Worm (Caenorhabditis elegans) whole organism, L1 larva: Measurements from ENCODE around the gene osta-3.

Experiments used
- mdl-1 ChIP-seq, 2 experiments: fragments of 150-350 bp; optimal IDR thresholded peaks; 2 replicates each; lab custom pipeline; 2014 to 2017; ENCODE audit warnings: missing biosample characterization in 2 of 2, missing genetic modification characterization in 2 of 2, inconsistent platforms in 1 of 2
- nhr-77 ChIP-seq: fragments of 150-350 bp; optimal IDR thresholded peaks from 2 replicates; lab custom pipeline; 2014; ENCODE audit warnings: missing biosample characterization, missing genetic modification characterization
- skn-1 ChIP-seq: fragments of 150-350 bp; optimal IDR thresholded peaks from 2 replicates; lab custom pipeline; 2014; ENCODE audit warnings: missing biosample characterization, missing genetic modification characterization
- unc-98 ChIP-seq: fragments of 200-800 bp; sonication (Bioruptor generic); IDR thresholded peaks from 2 replicates; pipeline ENCODE4 v1.3.6; 2022; ENCODE audit warnings: missing genetic modification characterization, missing compliant biosample characterization
- vab-15 ChIP-seq: sonication (generic microtip); optimal IDR thresholded peaks from 2 replicates; lab custom pipeline; 2017; ENCODE audit warnings: missing genotype, mild to moderate bottlenecking, missing genetic modification characterization, missing compliant biosample characterization

DNA sequence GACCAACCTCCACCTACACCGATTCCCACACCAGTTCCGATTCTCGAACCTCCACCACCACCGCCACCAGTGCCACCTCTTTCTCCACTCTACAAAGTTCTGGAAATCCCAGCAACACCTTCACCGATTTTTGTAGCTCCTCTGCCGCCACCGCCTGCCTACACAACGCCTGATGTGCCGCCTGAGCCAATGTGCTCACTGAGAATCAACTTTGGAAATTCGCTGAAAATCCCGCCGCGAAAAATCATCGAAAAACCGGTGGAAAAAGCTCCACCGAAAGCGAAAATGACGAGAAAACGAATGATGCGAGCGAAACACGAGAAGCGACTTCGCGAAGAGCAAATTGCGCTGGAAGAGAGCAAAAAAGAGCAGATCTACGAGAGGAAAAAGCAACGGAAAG lies 32.5 kb upstream of the osta-3 start:
- TF ChIP-seq vab-15 (tag; lab: Kevin White, UChicago) = no peak
- TF ChIP-seq mdl-1 (tag; optimal IDR thresholded peaks at IDR 0.05; lab: Kevin White, UChicago) = no peak
- TF ChIP-seq unc-98 (GFP tag; lab: Robert Waterston, UW) = no peak
- TF ChIP-seq nhr-77 (tag; lab: Kevin White, UChicago) = no peak
- TF ChIP-seq skn-1 (tag; lab: Kevin White, UChicago) = no peak
